Worm (Caenorhabditis elegans) whole organism, young adult: ENCODE measurements around the gene ZC196.5.

Experiments used
- B0336.3 ChIP-seq: fragments of 200-800 bp; sonication (Bioruptor generic); IDR thresholded peaks from 2 replicates; pipeline ENCODE4 v1.3.6; 2022; ENCODE audit warnings: missing genetic modification characterization, missing compliant biosample characterization
- F52B5.7 ChIP-seq: sonication (generic microtip); optimal IDR thresholded peaks from 2 replicates; lab custom pipeline; 2016; ENCODE audit warnings: mild to moderate bottlenecking, missing genetic modification characterization, missing compliant biosample characterization
- F55B11.4 ChIP-seq: sonication (generic microtip); optimal IDR thresholded peaks from 2 replicates; lab custom pipeline; 2016; ENCODE audit warnings: missing compliant biosample characterization, missing genetic modification characterization, borderline replicate concordance; ENCODE audit not compliant: insufficient read depth
- hmg-1.2 ChIP-seq: fragments of 200-800 bp; sonication (Bioruptor generic); IDR thresholded peaks from 2 replicates; pipeline ENCODE4 v1.3.6; 2022; ENCODE audit warnings: missing genetic modification reagents, missing genetic modification characterization, missing compliant biosample characterization
- lir-1 ChIP-seq: fragments of 200-800 bp; sonication (Bioruptor generic); conservative IDR thresholded peaks from 2 replicates; pipeline ENCODE4 v1.3.6; 2022; ENCODE audit warnings: missing genetic modification reagents, missing genetic modification characterization, missing compliant biosample characterization
- nhr-179 ChIP-seq: sonication (generic microtip); optimal IDR thresholded peaks from 2 replicates; lab custom pipeline; 2016; ENCODE audit warnings: mild to moderate bottlenecking, missing genetic modification characterization, missing compliant biosample characterization
- pbrm-1 ChIP-seq: fragments of 200-800 bp; sonication (Bioruptor generic); IDR thresholded peaks from 2 replicates; pipeline ENCODE4 v1.3.6; 2022; ENCODE audit warnings: missing genetic modification reagents, missing genetic modification characterization, missing compliant biosample characterization
- pha-4 ChIP-seq: fragments of 150-350 bp; sonication (generic microtip); optimal IDR thresholded peaks from 2 replicates; lab custom pipeline; 2014; ENCODE audit warnings: missing biosample characterization, missing genetic modification reagents, missing genetic modification characterization
- ztf-18 ChIP-seq: sonication (generic microtip); optimal IDR thresholded peaks from 2 replicates; lab custom pipeline; 2016; ENCODE audit warnings: missing genotype, mild to moderate bottlenecking, missing genetic modification characterization, missing compliant biosample characterization
- ztf-3 ChIP-seq: fragments of 200-800 bp; sonication (Bioruptor generic); optimal IDR thresholded peaks from 2 replicates; lab custom pipeline; 2018; ENCODE audit warnings: mild to moderate bottlenecking, missing genetic modification characterization, missing compliant biosample characterization

DNA sequence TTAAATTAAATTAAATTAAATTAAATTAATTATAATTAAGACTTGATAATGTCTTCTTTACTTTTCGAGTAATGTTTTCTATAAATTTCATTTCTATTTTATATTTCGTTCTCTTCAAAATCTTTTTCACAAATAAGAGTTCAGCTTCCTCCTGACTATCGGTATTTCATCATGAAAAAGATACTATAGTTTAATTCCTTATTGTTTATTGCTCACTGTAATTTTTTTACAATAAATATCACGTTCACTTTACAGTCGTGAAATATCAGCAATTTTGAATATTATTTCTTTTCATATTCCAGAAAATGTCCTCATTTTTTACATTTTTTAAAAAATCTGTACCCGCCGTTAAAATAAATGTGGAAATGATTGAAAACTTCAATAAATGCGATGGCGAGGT, 7.2 kb downstream of the ZC196.5 start, which contains the start of gene ZC196.3:
- TF ChIP-seq pha-4 (tag; lab: Kevin White, UChicago) = no peak
- TF ChIP-seq F55B11.4 (tag; lab: Kevin White, UChicago) = no peak
- TF ChIP-seq F52B5.7 (tag; lab: Kevin White, UChicago) = no peak
- TF ChIP-seq ztf-3 (GFP tag; lab: Kevin White, UChicago) = no peak
- TF ChIP-seq B0336.3 = no peak
- no peak for TF ChIP-seq lir-1 (GFP tag; lab: Robert Waterston, UW)
- TF ChIP-seq nhr-179 (tag; lab: Kevin White, UChicago) = no peak
- no peak for TF ChIP-seq pbrm-1 (GFP tag; lab: Robert Waterston, UW)
- TF ChIP-seq hmg-1.2 (GFP tag; lab: Robert Waterston, UW) = no peak
- TF ChIP-seq ztf-18 (tag; lab: Kevin White, UChicago) = no peak
